Worm (Caenorhabditis elegans): ENCODE results near the gene C16D9.3.

Gene C16D9.3

DNA sequence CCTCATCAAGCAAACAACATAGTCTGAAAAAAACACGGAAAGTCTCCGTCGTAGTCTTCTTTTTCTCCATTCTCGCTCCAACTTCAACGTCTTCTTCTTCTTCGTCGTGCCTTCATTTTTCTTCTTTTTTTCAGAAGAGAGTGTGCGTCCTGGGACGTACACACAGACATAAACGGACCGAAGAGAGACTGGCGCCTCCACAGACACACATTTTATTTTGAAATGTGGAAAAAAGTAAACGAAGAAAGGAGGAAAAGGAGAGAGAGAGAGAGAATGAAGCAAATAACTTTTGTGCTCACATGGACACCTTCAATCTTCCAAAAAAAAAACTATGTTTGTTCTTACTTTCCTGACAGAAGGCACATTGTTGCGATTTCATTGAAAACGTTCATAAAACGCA, 24.7 kb downstream of the C16D9.3 start:
- TF ChIP-seq ztf-23 (GFP tag; IDR thresholded peaks at IDR 0.05) (no peak), T22C8.4 (GFP tag; IDR thresholded peaks at IDR 0.05) (no peak), tab-1 (GFP tag; IDR thresholded peaks at IDR 0.05) (no peak), flt-1 (GFP tag; IDR thresholded peaks at IDR 0.05) (no peak), ztf-29 (GFP tag; IDR thresholded peaks at IDR 0.05) (no peak), med-1 (GFP tag; optimal IDR thresholded peaks at IDR 0.05; ENCODE audit: insufficient read depth) (no peak), klf-2 (GFP tag; conservative IDR thresholded peaks at IDR 0.05) (no peak), cog-1 (tag; optimal IDR thresholded peaks at IDR 0.05) (no peak), ref-1 (GFP tag; conservative IDR thresholded peaks at IDR 0.05) (no peak)

DNA sequence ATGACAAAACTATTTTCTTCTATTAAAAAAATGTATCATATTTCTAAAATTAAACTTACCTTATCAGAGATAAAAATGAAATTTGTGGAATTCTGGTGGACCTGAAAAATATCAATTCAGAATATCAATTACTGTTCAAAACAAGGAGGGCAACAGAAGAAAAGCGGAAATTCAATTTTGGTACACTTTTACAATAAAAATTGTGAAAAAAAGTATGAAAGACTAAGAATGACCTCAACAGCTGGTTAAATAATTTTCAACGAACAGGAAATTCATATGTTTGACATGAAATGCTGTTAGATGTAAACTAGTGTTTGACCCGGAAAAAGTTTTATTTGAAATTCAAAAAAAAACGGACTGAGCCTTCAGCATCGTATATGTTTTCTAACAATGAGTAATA, 26.0 kb downstream of the C16D9.3 start, which contains the start of gene K07C11.7:
K07C11.7 (minus strand) TSS at position 101 of the 400 bp plus-strand sequence.
- TF ChIP-seq flt-1 (GFP tag; IDR thresholded peaks at IDR 0.05) (no peak), med-1 (GFP tag; optimal IDR thresholded peaks at IDR 0.05; ENCODE audit: insufficient read depth) (no peak), klf-2 (GFP tag; conservative IDR thresholded peaks at IDR 0.05) (no peak), ztf-29 (GFP tag; IDR thresholded peaks at IDR 0.05) (no peak), tab-1 (GFP tag; IDR thresholded peaks at IDR 0.05) (no peak), T22C8.4 (GFP tag; IDR thresholded peaks at IDR 0.05) (no peak), ref-1 (GFP tag; conservative IDR thresholded peaks at IDR 0.05) (no peak), cog-1 (tag; optimal IDR thresholded peaks at IDR 0.05) (no peak), ztf-23 (GFP tag; IDR thresholded peaks at IDR 0.05) (no peak)

DNA sequence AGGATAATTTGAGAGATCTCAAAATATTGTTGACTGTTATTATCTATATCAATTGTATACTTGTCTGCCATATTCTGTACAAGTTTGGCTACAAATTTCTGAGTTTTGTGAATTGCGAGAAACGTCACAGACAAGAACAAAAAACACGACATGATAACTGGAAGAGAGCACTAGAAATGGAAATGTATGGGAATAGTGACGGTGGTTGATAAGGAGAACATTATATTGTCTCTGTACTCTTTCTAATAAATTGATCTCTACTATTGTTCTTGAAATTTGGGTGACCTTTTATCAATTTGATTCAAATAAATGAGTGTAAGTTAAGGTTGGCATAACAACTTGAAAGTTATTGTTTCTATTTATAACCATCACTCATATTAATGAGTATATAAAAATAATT, 27.0 kb downstream of the C16D9.3 start:
- TF ChIP-seq ref-1 (GFP tag; conservative IDR thresholded peaks at IDR 0.05) (no peak), tab-1 (GFP tag; IDR thresholded peaks at IDR 0.05) (no peak), ztf-23 (GFP tag; IDR thresholded peaks at IDR 0.05) (no peak), klf-2 (GFP tag; conservative IDR thresholded peaks at IDR 0.05) (no peak), med-1 (GFP tag; optimal IDR thresholded peaks at IDR 0.05; ENCODE audit: insufficient read depth) (no peak), cog-1 (tag; optimal IDR thresholded peaks at IDR 0.05) (no peak), T22C8.4 (GFP tag; IDR thresholded peaks at IDR 0.05) (no peak), ztf-29 (GFP tag; IDR thresholded peaks at IDR 0.05) (no peak), flt-1 (GFP tag; IDR thresholded peaks at IDR 0.05) (no peak)

DNA sequence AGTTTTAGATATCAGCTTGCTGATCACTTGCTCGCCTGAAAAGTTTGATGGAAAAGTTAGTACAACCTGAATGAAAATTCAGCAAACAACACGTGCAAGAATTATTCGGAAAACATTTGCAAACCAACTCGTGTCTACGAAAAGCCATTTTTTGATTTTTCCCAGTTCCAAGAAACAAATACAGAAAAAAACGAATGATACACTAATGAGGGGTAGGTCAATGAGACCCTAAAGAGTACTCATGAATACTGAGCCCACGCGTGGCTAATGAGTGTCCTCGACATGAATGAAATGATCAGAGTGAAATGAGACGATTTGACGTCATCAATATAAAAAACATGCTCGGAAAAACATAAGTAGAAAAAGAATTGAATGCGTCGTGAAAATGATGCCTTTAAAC, 27.8 kb downstream of the C16D9.3 start:
- TF ChIP-seq flt-1 (GFP tag; IDR thresholded peaks at IDR 0.05) (no peak), klf-2 (GFP tag; conservative IDR thresholded peaks at IDR 0.05) (no peak), med-1 (GFP tag; optimal IDR thresholded peaks at IDR 0.05; ENCODE audit: insufficient read depth) (no peak)

DNA sequence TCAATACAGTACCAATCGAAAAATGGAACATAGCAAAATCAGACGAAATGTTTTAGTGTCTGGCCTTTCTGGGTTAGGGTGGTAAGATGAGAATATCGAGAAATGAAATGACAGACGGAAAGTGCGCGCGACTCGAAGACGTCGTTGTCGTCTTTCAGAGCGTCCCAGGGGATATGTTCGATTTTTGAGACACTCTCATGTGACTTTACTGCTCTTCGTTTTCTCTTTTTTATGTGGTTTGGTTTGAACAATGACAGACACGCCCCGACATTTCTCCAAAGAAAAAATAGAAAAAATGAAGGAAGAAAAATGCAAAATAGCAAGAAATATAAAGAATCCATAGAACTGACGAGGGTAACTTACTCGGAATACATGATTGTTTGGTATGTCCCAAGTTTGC, 29.3 kb downstream of the C16D9.3 start:
- TF ChIP-seq ztf-29 (GFP tag; IDR thresholded peaks at IDR 0.05): no peak
- no peak for TF ChIP-seq ref-1 (GFP tag; conservative IDR thresholded peaks at IDR 0.05)
- no peak for TF ChIP-seq T22C8.4 (GFP tag; IDR thresholded peaks at IDR 0.05)
- TF ChIP-seq cog-1 (tag; optimal IDR thresholded peaks at IDR 0.05): no peak
- TF ChIP-seq klf-2 (GFP tag; conservative IDR thresholded peaks at IDR 0.05): no peak
- TF ChIP-seq med-1 (GFP tag; optimal IDR thresholded peaks at IDR 0.05; ENCODE audit: insufficient read depth): no peak
- TF ChIP-seq flt-1 (GFP tag; IDR thresholded peaks at IDR 0.05): no peak
- no peak for TF ChIP-seq tab-1 (GFP tag; IDR thresholded peaks at IDR 0.05)
- no peak for TF ChIP-seq ztf-23 (GFP tag; IDR thresholded peaks at IDR 0.05)

DNA sequence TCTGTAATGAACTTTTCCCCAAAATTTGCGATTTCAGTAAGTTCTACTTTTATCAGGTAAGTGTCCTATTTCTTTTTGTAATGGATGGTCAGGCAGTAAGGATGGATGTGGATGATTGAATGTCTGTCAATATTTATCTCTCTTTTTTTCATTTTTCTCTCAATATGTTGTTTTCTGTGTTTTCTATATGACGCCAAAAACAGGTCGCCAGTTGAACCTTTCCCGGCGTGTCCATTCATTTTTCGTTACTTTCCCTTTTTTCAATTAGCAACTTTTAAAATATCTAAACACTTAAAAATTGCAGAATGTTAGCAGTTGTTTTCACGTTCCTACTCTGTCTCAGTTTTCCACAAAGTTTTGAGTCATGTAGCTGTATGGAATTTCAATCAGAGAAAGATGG, 32.9 kb downstream of the C16D9.3 start, which contains the start of gene timp-1:
timp-1 (plus strand) TSS at position 305 of the 400 bp plus-strand sequence.
- TF ChIP-seq ztf-29 (GFP tag; IDR thresholded peaks at IDR 0.05): no peak
- no peak for TF ChIP-seq tab-1 (GFP tag; IDR thresholded peaks at IDR 0.05)
- TF ChIP-seq klf-2 (GFP tag; conservative IDR thresholded peaks at IDR 0.05): no peak
- TF ChIP-seq med-1 (GFP tag; optimal IDR thresholded peaks at IDR 0.05; ENCODE audit: insufficient read depth): no peak
- no peak for TF ChIP-seq cog-1 (tag; optimal IDR thresholded peaks at IDR 0.05)
- TF ChIP-seq flt-1 (GFP tag; IDR thresholded peaks at IDR 0.05): no peak
- TF ChIP-seq ref-1 (GFP tag; conservative IDR thresholded peaks at IDR 0.05): no peak
- no peak for TF ChIP-seq T22C8.4 (GFP tag; IDR thresholded peaks at IDR 0.05)
- TF ChIP-seq ztf-23 (GFP tag; IDR thresholded peaks at IDR 0.05): no peak

DNA sequence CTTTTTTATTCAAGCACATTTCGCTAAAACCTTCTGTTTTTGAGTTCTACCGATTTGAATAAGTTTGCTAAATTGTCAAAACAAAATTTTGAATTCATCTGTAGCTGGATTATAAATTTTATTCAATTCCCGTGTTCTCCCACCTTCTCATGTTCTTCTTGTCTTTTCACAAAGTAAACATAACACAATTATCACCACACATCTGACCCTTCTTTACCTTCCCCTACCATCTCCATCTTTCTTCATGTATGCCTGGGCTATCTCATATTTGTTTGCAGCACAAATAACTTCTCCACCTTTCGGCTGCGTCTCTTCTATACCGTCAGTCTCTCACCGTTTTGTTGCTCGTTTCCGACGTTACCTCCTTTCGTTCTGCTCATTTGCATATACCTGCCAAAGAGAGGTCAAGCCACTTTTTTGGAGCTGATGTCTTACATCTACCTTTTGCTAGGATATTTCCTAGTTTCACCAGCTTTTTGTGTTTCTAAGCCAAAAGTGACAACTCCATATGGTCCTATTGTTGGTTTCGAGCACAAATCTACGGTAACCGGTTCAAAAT, 36.7 kb downstream of the C16D9.3 start, which contains the start of gene cest-17:
cest-17 (plus strand) TSS at position 248 of the 559 bp plus-strand sequence.
- TF ChIP-seq ztf-29 (GFP tag; IDR thresholded peaks at IDR 0.05): no peak
- TF ChIP-seq flt-1 (GFP tag; IDR thresholded peaks at IDR 0.05): no peak
- TF ChIP-seq med-1 (GFP tag; optimal IDR thresholded peaks at IDR 0.05; ENCODE audit: insufficient read depth): no peak
- no peak for TF ChIP-seq ztf-23 (GFP tag; IDR thresholded peaks at IDR 0.05)
- no peak for TF ChIP-seq ref-1 (GFP tag; conservative IDR thresholded peaks at IDR 0.05)
- TF ChIP-seq klf-2 (GFP tag; conservative IDR thresholded peaks at IDR 0.05): no peak
- TF ChIP-seq cog-1 (tag; optimal IDR thresholded peaks at IDR 0.05): no peak
- TF ChIP-seq T22C8.4 (GFP tag; IDR thresholded peaks at IDR 0.05): no peak
- no peak for TF ChIP-seq tab-1 (GFP tag; IDR thresholded peaks at IDR 0.05)

DNA sequence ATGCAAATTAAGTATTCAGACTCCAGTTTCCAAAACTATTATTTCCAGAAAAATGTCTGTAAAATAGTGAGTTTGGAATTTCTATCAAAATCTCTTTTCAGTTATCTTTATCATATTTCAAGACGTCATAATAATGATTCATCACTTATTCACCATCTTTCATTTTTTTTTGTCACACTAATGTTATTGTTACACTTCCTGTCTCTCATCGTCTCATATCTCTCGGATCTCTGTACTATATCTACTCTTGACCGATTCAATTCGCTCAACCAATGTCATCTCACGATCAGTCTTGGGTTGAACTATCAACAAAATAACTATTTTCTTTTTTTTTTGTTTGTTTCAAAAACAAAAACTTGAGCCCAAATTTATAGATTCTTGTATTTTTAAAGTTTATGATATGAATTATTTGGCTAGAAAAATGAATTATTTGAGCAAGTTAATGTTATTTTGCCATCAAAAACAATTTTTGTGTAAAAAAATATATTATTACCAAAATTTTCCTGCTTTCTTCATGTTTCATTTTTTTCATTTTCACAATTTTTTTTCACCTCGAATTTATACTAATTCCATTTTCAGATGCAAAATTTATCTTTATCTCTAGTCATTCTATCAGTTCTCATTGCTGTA, 38.5 kb downstream of the C16D9.3 start, which contains the start of gene cri-2:
cri-2 (plus strand) TSS at position 580 of the 630 bp plus-strand sequence.
- TF ChIP-seq flt-1 (GFP tag; IDR thresholded peaks at IDR 0.05) (no peak), T22C8.4 (GFP tag; IDR thresholded peaks at IDR 0.05) (no peak), klf-2 (GFP tag; conservative IDR thresholded peaks at IDR 0.05) (no peak), ztf-29 (GFP tag; IDR thresholded peaks at IDR 0.05) (no peak), ref-1 (GFP tag; conservative IDR thresholded peaks at IDR 0.05) (no peak), ztf-23 (GFP tag; IDR thresholded peaks at IDR 0.05) (no peak), med-1 (GFP tag; optimal IDR thresholded peaks at IDR 0.05; ENCODE audit: insufficient read depth) (no peak), cog-1 (tag; optimal IDR thresholded peaks at IDR 0.05) (no peak), tab-1 (GFP tag; IDR thresholded peaks at IDR 0.05) (no peak)

DNA sequence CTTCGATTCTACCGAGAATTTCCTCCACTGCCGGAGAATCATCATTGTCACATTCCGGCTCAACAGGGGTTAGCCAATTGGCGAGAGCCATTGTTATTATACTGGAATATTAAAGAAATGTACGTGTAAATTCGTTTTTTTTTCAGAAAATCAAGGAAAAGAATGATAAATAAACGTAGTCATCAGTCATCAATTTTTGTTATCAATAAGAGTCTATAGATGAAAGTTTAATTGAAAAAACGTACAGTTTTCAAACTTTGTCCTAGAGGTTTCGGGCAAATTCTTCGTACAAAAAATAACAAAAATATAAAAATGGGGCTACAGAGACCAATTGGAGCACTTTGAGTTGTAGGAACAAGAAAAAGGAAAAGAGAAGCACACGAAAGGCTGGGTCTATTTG, 40.8 kb downstream of the C16D9.3 start, which contains the start of gene F20D6.11:
F20D6.11 (minus strand) TSS at position 101 of the 400 bp plus-strand sequence.
- TF ChIP-seq ztf-29 (GFP tag; IDR thresholded peaks at IDR 0.05) (no peak), med-1 (GFP tag; optimal IDR thresholded peaks at IDR 0.05; ENCODE audit: insufficient read depth) (no peak), tab-1 (GFP tag; IDR thresholded peaks at IDR 0.05) (no peak), ztf-23 (GFP tag; IDR thresholded peaks at IDR 0.05) (no peak), cog-1 (tag; optimal IDR thresholded peaks at IDR 0.05) (no peak), flt-1 (GFP tag; IDR thresholded peaks at IDR 0.05) (no peak), T22C8.4 (GFP tag; IDR thresholded peaks at IDR 0.05) (no peak), klf-2 (GFP tag; conservative IDR thresholded peaks at IDR 0.05) (no peak), ref-1 (GFP tag; conservative IDR thresholded peaks at IDR 0.05) (no peak)
